Fruit fly (Drosophila melanogaster) whole organism, embryonic: ENCODE measurements around the gene CG6403.

Source experiments
- CG10321 ChIP-seq: fragments of 200-800 bp; sonication (Bioruptor generic); IDR thresholded peaks from 2 replicates; pipeline ENCODE4 v1.3.6; 2022; ENCODE audit warnings: missing biosample characterization, missing genetic modification characterization
- CG11504 ChIP-seq: fragments of 200-800 bp; sonication (Bioruptor generic); optimal IDR thresholded peaks from 3 replicates; lab custom pipeline; 2019; ENCODE audit warnings: missing biosample characterization, mild to moderate bottlenecking, missing genetic modification characterization, moderate library complexity
- CG12155 ChIP-seq: fragments of 200-800 bp; sonication (Bioruptor generic); optimal IDR thresholded peaks from 3 replicates; lab custom pipeline; 2016; ENCODE audit warnings: missing biosample characterization, missing genetic modification characterization
- CG15479 ChIP-seq: fragments of 200-800 bp; sonication (Bioruptor generic); optimal IDR thresholded peaks from 3 replicates; lab custom pipeline; 2019; ENCODE audit warnings: missing biosample characterization, mild to moderate bottlenecking, missing genetic modification characterization, moderate library complexity
- CG17186 ChIP-seq: fragments of 200-800 bp; sonication (Bioruptor generic); optimal IDR thresholded peaks from 3 replicates; lab custom pipeline; 2017; ENCODE audit warnings: missing biosample characterization, missing genetic modification reagents, missing genetic modification characterization
- CG17359 ChIP-seq: fragments of 200-800 bp; sonication (Bioruptor generic); optimal IDR thresholded peaks from 3 replicates; lab custom pipeline; 2018; ENCODE audit warnings: missing biosample characterization, mild to moderate bottlenecking, missing genetic modification characterization, moderate library complexity
- CG2199 ChIP-seq: fragments of 200-800 bp; sonication (Bioruptor generic); IDR thresholded peaks from 3 replicates; pipeline ENCODE4 v1.3.6; 2022; ENCODE audit warnings: missing biosample characterization, missing genetic modification characterization
- CG2875 ChIP-seq: fragments of 200-800 bp; sonication (Bioruptor generic); optimal IDR thresholded peaks from 2 replicates; lab custom pipeline; 2017; ENCODE audit warnings: missing biosample characterization, mild to moderate bottlenecking, missing genetic modification characterization, missing genetic modification reagents
- CG31388 ChIP-seq: fragments of 200-800 bp; sonication (Bioruptor generic); optimal IDR thresholded peaks from 2 replicates; lab custom pipeline; 2016; ENCODE audit warnings: missing biosample characterization, missing genetic modification characterization
- CG34422 ChIP-seq: fragments of 200-800 bp; sonication (Bioruptor generic); IDR thresholded peaks from 3 replicates; pipeline ENCODE4 v1.3.6; 2022; ENCODE audit warnings: missing biosample characterization, missing genetic modification characterization
- CG4360 ChIP-seq: fragments of 200-800 bp; sonication (Bioruptor generic); IDR thresholded peaks from 2 replicates; pipeline ENCODE4 v1.3.6; 2022; ENCODE audit warnings: missing biosample characterization, missing genetic modification characterization
- CG43689 ChIP-seq: fragments of 200-800 bp; sonication (Bioruptor generic); IDR thresholded peaks from 2 replicates; pipeline ENCODE4 v1.3.6; 2022; ENCODE audit warnings: missing biosample characterization, missing genetic modification characterization
- CG4854 ChIP-seq: fragments of 200-800 bp; sonication (Bioruptor generic); optimal IDR thresholded peaks from 2 replicates; lab custom pipeline; 2016; ENCODE audit warnings: missing biosample characterization, missing genetic modification characterization, inconsistent platforms
- CG6854 ChIP-seq: fragments of 200-800 bp; sonication (Bioruptor generic); optimal IDR thresholded peaks from 3 replicates; lab custom pipeline; 2017; ENCODE audit warnings: missing biosample characterization, mild to moderate bottlenecking, missing genetic modification characterization
- CG8924 ChIP-seq: fragments of 200-800 bp; optimal IDR thresholded peaks from 3 replicates; lab custom pipeline; 2019; ENCODE audit warnings: missing biosample characterization, mild to moderate bottlenecking, missing genetic modification characterization, moderate library complexity
- CG9437 ChIP-seq: fragments of 200-800 bp; sonication (Bioruptor generic); optimal IDR thresholded peaks from 2 replicates; lab custom pipeline; 2018; ENCODE audit warnings: missing biosample characterization, mild to moderate bottlenecking, missing genetic modification characterization
- CG9932 ChIP-seq: fragments of 200-800 bp; sonication (Bioruptor generic); IDR thresholded peaks from 2 replicates; pipeline ENCODE4 v1.3.6; 2022; ENCODE audit warnings: missing biosample characterization, missing genetic modification characterization
- Chrac-16 ChIP-seq: fragments of 200-800 bp; sonication (Bioruptor generic); optimal IDR thresholded peaks from 3 replicates; lab custom pipeline; 2016; ENCODE audit warnings: missing biosample characterization, missing genetic modification characterization
- D19B ChIP-seq: fragments of 200-800 bp; sonication (Bioruptor generic); optimal IDR thresholded peaks from 2 replicates; lab custom pipeline; 2017; ENCODE audit warnings: missing biosample characterization, mild to moderate bottlenecking, missing genetic modification characterization
- Dip3 ChIP-seq: fragments of 200-800 bp; sonication (Bioruptor generic); optimal IDR thresholded peaks from 3 replicates; lab custom pipeline; 2016; ENCODE audit warnings: missing biosample characterization, missing genetic modification characterization
- E2f2 ChIP-seq: fragments of 200-800 bp; sonication (Bioruptor generic); IDR thresholded peaks from 2 replicates; pipeline ENCODE4 v1.3.6; 2022; ENCODE audit warnings: missing biosample characterization, missing genetic modification characterization
- Eip74EF ChIP-seq, 2 experiments: fragments of 200-800 bp in 1 of 2; fragments of >200 bp in 1 of 2; sonication (Bioruptor generic) in 1 of 2; optimal IDR thresholded peaks; 2 replicates each; lab custom pipeline; 2017 to 2019; ENCODE audit warnings: missing biosample characterization in 2 of 2, missing genetic modification characterization in 2 of 2, mild to moderate bottlenecking in 1 of 2, moderate library complexity in 1 of 2
- HLH54F ChIP-seq: fragments of 200-800 bp; sonication (Bioruptor generic); optimal IDR thresholded peaks from 3 replicates; lab custom pipeline; 2016; ENCODE audit warnings: missing biosample characterization, missing genetic modification characterization
- Hr51 ChIP-seq, 2 experiments: fragments of 200-800 bp; sonication (Bioruptor generic); optimal IDR thresholded peaks; 2 replicates in 1 of 2; 3 replicates in 1 of 2; lab custom pipeline; 2016 to 2018; ENCODE audit warnings: missing biosample characterization in 2 of 2, missing genetic modification characterization in 2 of 2, mild to moderate bottlenecking in 1 of 2, moderate library complexity in 1 of 2
- Lim3 ChIP-seq: fragments of 200-800 bp; sonication (Bioruptor generic); IDR thresholded peaks from 2 replicates; pipeline ENCODE4 v1.3.6; 2022; ENCODE audit warnings: missing biosample characterization, missing genetic modification characterization
- Neu2 ChIP-seq: fragments of 200-800 bp; sonication (Bioruptor generic); optimal IDR thresholded peaks from 3 replicates; lab custom pipeline; 2016; ENCODE audit warnings: missing biosample characterization, missing genetic modification characterization, borderline replicate concordance
- Oli ChIP-seq: fragments of 200-800 bp; sonication (Bioruptor generic); optimal IDR thresholded peaks from 2 replicates; lab custom pipeline; 2018; ENCODE audit warnings: missing biosample characterization, mild to moderate bottlenecking, missing genetic modification characterization, moderate library complexity
- Stat92E ChIP-seq, 3 experiments: fragments of >200 bp in 2 of 3; fragments of 200-800 bp in 1 of 3; sonication (Bioruptor generic) in 1 of 3; optimal IDR thresholded peaks; 2 replicates each; lab custom pipeline; 2017 to 2019; ENCODE audit warnings: missing biosample characterization in 3 of 3, missing genetic modification characterization in 3 of 3, mild to moderate bottlenecking in 1 of 3, moderate library complexity in 1 of 3
- Vsx1 ChIP-seq: fragments of 200-800 bp; sonication (Bioruptor generic); optimal IDR thresholded peaks from 2 replicates; lab custom pipeline; 2017; ENCODE audit warnings: missing biosample characterization, mild to moderate bottlenecking, missing genetic modification characterization, missing genetic modification reagents
- abd-A ChIP-seq: fragments of 200-800 bp; sonication (Bioruptor generic); optimal IDR thresholded peaks from 3 replicates; lab custom pipeline; 2019; ENCODE audit warnings: missing biosample characterization, mild to moderate bottlenecking, missing genetic modification characterization, moderate library complexity
- ap ChIP-seq: fragments of 200-800 bp; sonication (Bioruptor generic); IDR thresholded peaks from 2 replicates; pipeline ENCODE4 v1.3.6; 2022; ENCODE audit warnings: missing biosample characterization, missing genetic modification characterization
- ato ChIP-seq: fragments of 200-800 bp; sonication (Bioruptor generic); IDR thresholded peaks from 2 replicates; pipeline ENCODE4 v1.3.6; 2022; ENCODE audit warnings: missing biosample characterization, missing genetic modification characterization; ENCODE audit not compliant: partially characterized antibody
- cad ChIP-seq: fragments of >200 bp; optimal IDR thresholded peaks from 2 replicates; lab custom pipeline; 2017; ENCODE audit warnings: missing biosample characterization, missing genetic modification characterization
- chinmo ChIP-seq: fragments of 200-800 bp; sonication (Bioruptor generic); IDR thresholded peaks from 4 replicates; pipeline ENCODE4 v1.3.6; 2022; ENCODE audit warnings: missing biosample characterization, missing genetic modification characterization; ENCODE audit not compliant: partially characterized antibody
- croc ChIP-seq: fragments of 200-800 bp; sonication (Bioruptor generic); conservative IDR thresholded peaks from 3 replicates; pipeline ENCODE4 v1.3.6; 2022; ENCODE audit warnings: missing biosample characterization, missing genetic modification characterization
- jigr1 ChIP-seq: fragments of 200-800 bp; sonication (Bioruptor generic); IDR thresholded peaks from 3 replicates; pipeline ENCODE4 v1.3.6; 2022; ENCODE audit warnings: missing biosample characterization, missing genetic modification characterization
- mirr ChIP-seq: fragments of 200-800 bp; sonication (Bioruptor generic); optimal IDR thresholded peaks from 3 replicates; lab custom pipeline; 2018; ENCODE audit warnings: missing biosample characterization, mild to moderate bottlenecking, missing genetic modification characterization
- nom ChIP-seq: fragments of 200-800 bp; sonication (Bioruptor generic); optimal IDR thresholded peaks from 2 replicates; lab custom pipeline; 2017; ENCODE audit warnings: missing biosample characterization, missing genetic modification characterization, mild to moderate bottlenecking, moderate library complexity, missing genetic modification reagents
- pan ChIP-seq, 4 experiments: fragments of >200 bp in 3 of 4; fragments of 200-800 bp in 1 of 4; sonication (Bioruptor generic) in 1 of 4; optimal IDR thresholded peaks in 3 of 4; IDR thresholded peaks in 1 of 4; 2 replicates each; pipeline versions ENCODE4 v1.3.6 to Lab custom; 2017 to 2022; ENCODE audit warnings: missing biosample characterization in 2 of 4, missing genetic modification characterization in 2 of 4, mixed read lengths in 1 of 4
- pum ChIP-seq: fragments of 200-800 bp; sonication (Bioruptor generic); optimal IDR thresholded peaks from 2 replicates; lab custom pipeline; 2016; ENCODE audit warnings: missing biosample characterization, missing genetic modification characterization
- sima ChIP-seq: fragments of 200-800 bp; sonication (Bioruptor generic); optimal IDR thresholded peaks from 2 replicates; lab custom pipeline; 2016; ENCODE audit warnings: missing biosample characterization, missing genetic modification characterization
- slou ChIP-seq: fragments of 200-800 bp; sonication (Bioruptor generic); optimal IDR thresholded peaks from 3 replicates; lab custom pipeline; 2016; ENCODE audit warnings: missing biosample characterization, missing genetic modification characterization
- toy ChIP-seq: fragments of 200-800 bp; sonication (Bioruptor generic); IDR thresholded peaks from 2 replicates; pipeline ENCODE4 v1.3.6; 2022; ENCODE audit warnings: missing biosample characterization, missing genetic modification characterization
- vfl ChIP-seq: fragments of 200-800 bp; sonication (Bioruptor generic); optimal IDR thresholded peaks from 2 replicates; lab custom pipeline; 2016; ENCODE audit warnings: missing biosample characterization, missing genetic modification characterization

Gene CG6403

DNA sequence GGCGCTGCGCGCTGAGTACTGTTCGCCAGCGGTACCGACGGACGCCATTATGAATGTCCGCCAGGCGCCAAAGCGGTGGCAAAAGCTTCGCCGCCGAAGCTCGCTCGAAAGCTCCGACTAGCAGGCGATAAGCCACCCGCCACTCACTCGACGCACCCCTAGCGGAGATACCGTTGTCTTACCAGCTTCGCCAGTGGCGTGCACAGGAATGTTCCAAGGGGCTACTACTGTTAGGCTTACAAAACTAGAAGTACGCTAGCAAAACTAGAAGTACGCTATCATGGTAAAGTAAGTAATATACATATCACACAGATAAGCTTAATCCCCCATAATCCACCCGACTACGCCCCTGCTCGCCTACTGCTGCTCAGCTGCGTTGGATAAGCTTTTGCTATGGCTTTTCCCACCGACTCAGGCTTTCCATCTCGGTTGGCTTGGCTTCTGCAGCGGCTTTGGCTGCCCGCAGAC, 22.0 kb downstream of the CG6403 start, which contains the start of gene amon (continued):
- peak; percentile 99 for TF ChIP-seq HLH54F (GFP tag; lab: Kevin White, UChicago)
- TF ChIP-seq ap = peak; percentile 97
- TF ChIP-seq ato = no peak
- no peak for TF ChIP-seq CG15479 (GFP tag; lab: Kevin White, UChicago)
- TF ChIP-seq CG8924 (tag; lab: Kevin White, UChicago) = peak; percentile 97
- peak; percentile 92 for TF ChIP-seq nom
- peak; percentile 88 for TF ChIP-seq CG9437 (GFP tag; lab: Kevin White, UChicago)
- peak; percentile 90 for TF ChIP-seq Vsx1 (GFP tag; lab: Kevin White, UChicago)
- TF ChIP-seq mirr (GFP tag; lab: Kevin White, UChicago) = peak; percentile 99
- TF ChIP-seq CG9932 = peak; percentile 99
- TF ChIP-seq CG11504 = peak; percentile 97
- peak; percentile 98 for TF ChIP-seq Hr51 (GFP tag; optimal IDR thresholded peaks at IDR 0.05; lab: Kevin White, UChicago)
- TF ChIP-seq E2f2 (GFP tag; lab: Robert Waterston, UW) = peak; percentile 84
- TF ChIP-seq jigr1 (GFP tag; lab: Robert Waterston, UW) = peak; percentile 98
- TF ChIP-seq sima (GFP tag; lab: Kevin White, UChicago) = peak; percentile 95
- peak; percentile 94 for TF ChIP-seq CG31388 (GFP tag; lab: Kevin White, UChicago)
- TF ChIP-seq slou (GFP tag; lab: Kevin White, UChicago) = peak; percentile 98
- peak; percentile 92 for TF ChIP-seq croc (GFP tag; lab: Robert Waterston, UW)
- TF ChIP-seq vfl (GFP tag; lab: Kevin White, UChicago) = peak; percentile 99
- peak; percentile 79 for TF ChIP-seq CG4360 (GFP tag; lab: Robert Waterston, UW)
- TF ChIP-seq pum = peak; percentile 98
- TF ChIP-seq CG43689 = peak; percentile 97
- TF ChIP-seq Oli (tag; lab: Kevin White, UChicago) = peak; percentile 97
- TF ChIP-seq CG17186 (GFP tag; lab: Kevin White, UChicago) = peak; percentile 75
- TF ChIP-seq Eip74EF (GFP tag; optimal IDR thresholded peaks at IDR 0.05; lab: Kevin White, UChicago) = peak in 1 of 2 experiments; percentile 95
- TF ChIP-seq cad (GFP tag; lab: Kevin White, UChicago) = no peak
- peak; percentile 99 for TF ChIP-seq CG17359 (tag; lab: Kevin White, UChicago)
- TF ChIP-seq CG4854 (GFP tag; lab: Kevin White, UChicago) = peak; percentile 97
- peak; percentile 98 for TF ChIP-seq Dip3 (GFP tag; lab: Kevin White, UChicago)
- peak; percentile 97 for TF ChIP-seq toy
- peak; percentile 90 for TF ChIP-seq abd-A (tag; lab: Kevin White, UChicago)
- peak; percentile 84 for TF ChIP-seq CG10321 (GFP tag; lab: Robert Waterston, UW)
- TF ChIP-seq CG12155 (GFP tag; lab: Kevin White, UChicago) = peak; percentile 97
- no peak for TF ChIP-seq pan (optimal IDR thresholded peaks at IDR 0.05; lab: Kevin White, UChicago)
- TF ChIP-seq pan (GFP tag; optimal IDR thresholded peaks at IDR 0.05 in 1 of 2, IDR thresholded peaks at IDR 0.05 in 1 of 2) = peak in 1 of 2 experiments; percentile 99
- peak; percentile 87 for TF ChIP-seq Neu2 (GFP tag; lab: Kevin White, UChicago)
- TF ChIP-seq Stat92E (GFP tag; optimal IDR thresholded peaks at IDR 0.05; lab: Kevin White, UChicago) = no peak
- peak; percentile 99 for TF ChIP-seq CG34422 (GFP tag; lab: Robert Waterston, UW)
- peak; percentile 99 for TF ChIP-seq CG6854
- 0 out of 4 replicates have a peak, but pooled peaks have one; percentile 29 for TF ChIP-seq chinmo
- peak; percentile 93 for TF ChIP-seq CG2875 (GFP tag; lab: Kevin White, UChicago)
- peak; percentile 97 for TF ChIP-seq Chrac-16 (GFP tag; lab: Kevin White, UChicago)
- TF ChIP-seq Lim3 = peak; percentile 95
- TF ChIP-seq D19B = peak; percentile 94
- peak; percentile 98 for TF ChIP-seq CG2199 (GFP tag; lab: Robert Waterston, UW)
